Worm (Caenorhabditis elegans) whole organism, late embryonic: ENCODE results near the gene C25F9.8.

Experiments
- F13H6.1 ChIP-seq: sonication (generic microtip); optimal IDR thresholded peaks from 2 replicates; lab custom pipeline; 2016; ENCODE audit warnings: missing genetic modification characterization, missing compliant biosample characterization
- K02D7.2 ChIP-seq: sonication (generic microtip); optimal IDR thresholded peaks from 2 replicates; lab custom pipeline; 2017; ENCODE audit warnings: mild to moderate bottlenecking, missing genetic modification characterization, missing compliant biosample characterization
- Y22D7AL.16 ChIP-seq: sonication (generic microtip); optimal IDR thresholded peaks from 2 replicates; lab custom pipeline; 2016; ENCODE audit warnings: missing genetic modification characterization, missing compliant biosample characterization
- ceh-14 ChIP-seq: sonication (generic microtip); optimal IDR thresholded peaks from 2 replicates; lab custom pipeline; 2016; ENCODE audit warnings: missing genotype, missing genetic modification characterization, missing compliant biosample characterization
- ceh-19 ChIP-seq: fragments of 200-800 bp; sonication (Bioruptor generic); optimal IDR thresholded peaks from 2 replicates; lab custom pipeline; 2018; ENCODE audit warnings: mild to moderate bottlenecking, missing genetic modification characterization, missing compliant biosample characterization
- ceh-30 ChIP-seq: fragments of 150-350 bp; optimal IDR thresholded peaks from 2 replicates; lab custom pipeline; 2014; ENCODE audit warnings: missing biosample characterization, missing genetic modification characterization
- ceh-34 ChIP-seq: sonication (generic microtip); optimal IDR thresholded peaks from 2 replicates; lab custom pipeline; 2016; ENCODE audit warnings: mild to moderate bottlenecking, missing genetic modification characterization, missing compliant biosample characterization
- ceh-45 ChIP-seq: fragments of 200-800 bp; sonication (Bioruptor generic); IDR thresholded peaks from 2 replicates; pipeline ENCODE4 v1.3.6; 2022; ENCODE audit warnings: missing genetic modification reagents, missing genetic modification characterization, missing compliant biosample characterization
- ceh-6 ChIP-seq: fragments of 200-800 bp; sonication (Bioruptor generic); optimal IDR thresholded peaks from 2 replicates; lab custom pipeline; 2018; ENCODE audit warnings: mild to moderate bottlenecking, missing genetic modification characterization, missing compliant biosample characterization
- che-1 ChIP-seq: sonication (generic microtip); optimal IDR thresholded peaks from 2 replicates; lab custom pipeline; 2016; ENCODE audit warnings: mild to moderate bottlenecking, missing genetic modification characterization, missing compliant biosample characterization
- dmd-4 ChIP-seq: sonication (generic microtip); optimal IDR thresholded peaks from 2 replicates; lab custom pipeline; 2016; ENCODE audit warnings: borderline replicate concordance, missing genetic modification characterization, missing compliant biosample characterization
- dve-1 ChIP-seq: sonication (generic microtip); optimal IDR thresholded peaks from 2 replicates; lab custom pipeline; 2017; ENCODE audit warnings: antibody characterized with exemption, mild to moderate bottlenecking, missing genetic modification characterization, missing compliant biosample characterization
- elt-2 ChIP-seq: sonication (generic microtip); optimal IDR thresholded peaks from 2 replicates; lab custom pipeline; 2016; ENCODE audit warnings: missing genetic modification reagents, missing genetic modification characterization, missing compliant biosample characterization
- fax-1 ChIP-seq: sonication (generic microtip); optimal IDR thresholded peaks from 2 replicates; lab custom pipeline; 2016; ENCODE audit warnings: missing genotype, missing genetic modification characterization, missing compliant biosample characterization
- gmeb-2 ChIP-seq: sonication (generic microtip); optimal IDR thresholded peaks from 2 replicates; lab custom pipeline; 2016; ENCODE audit warnings: missing genetic modification characterization, inconsistent platforms, missing compliant biosample characterization
- hlh-15 ChIP-seq: sonication (generic microtip); optimal IDR thresholded peaks from 2 replicates; lab custom pipeline; 2016; ENCODE audit warnings: missing genetic modification characterization, missing compliant biosample characterization
- hlh-30 ChIP-seq: sonication (generic microtip); optimal IDR thresholded peaks from 2 replicates; lab custom pipeline; 2017; ENCODE audit warnings: antibody characterized with exemption, missing genetic modification characterization, missing compliant biosample characterization; ENCODE audit not compliant: insufficient read depth
- hlh-6 ChIP-seq: sonication (generic microtip); optimal IDR thresholded peaks from 2 replicates; lab custom pipeline; 2016; ENCODE audit warnings: missing genotype, missing genetic modification characterization, missing compliant biosample characterization
- lin-11 ChIP-seq: fragments of 200-800 bp; sonication (Bioruptor generic); optimal IDR thresholded peaks from 2 replicates; lab custom pipeline; 2018; ENCODE audit warnings: mild to moderate bottlenecking, missing genetic modification characterization, missing compliant biosample characterization
- madf-2 ChIP-seq: sonication (generic microtip); optimal IDR thresholded peaks from 2 replicates; lab custom pipeline; 2017; ENCODE audit warnings: missing genetic modification characterization, missing compliant biosample characterization
- mec-3 ChIP-seq: sonication (generic microtip); optimal IDR thresholded peaks from 2 replicates; lab custom pipeline; 2016; ENCODE audit warnings: borderline replicate concordance, missing genetic modification characterization, missing compliant biosample characterization
- nhr-232 ChIP-seq: sonication (generic microtip); optimal IDR thresholded peaks from 2 replicates; lab custom pipeline; 2016; ENCODE audit warnings: missing genetic modification characterization, missing compliant biosample characterization
- pag-3 ChIP-seq: sonication (generic microtip); optimal IDR thresholded peaks from 2 replicates; lab custom pipeline; 2016; ENCODE audit warnings: missing compliant biosample characterization, missing genetic modification characterization, borderline replicate concordance
- pat-9 ChIP-seq: fragments of 200-800 bp; sonication (Bioruptor generic); optimal IDR thresholded peaks from 2 replicates; lab custom pipeline; 2018; ENCODE audit warnings: mild to moderate bottlenecking, missing genetic modification characterization, moderate library complexity, missing compliant biosample characterization
- pax-1 ChIP-seq: fragments of 150-350 bp; optimal IDR thresholded peaks from 2 replicates; lab custom pipeline; 2014; ENCODE audit warnings: missing biosample characterization, missing genetic modification characterization
- pha-2 ChIP-seq: sonication (generic microtip); optimal IDR thresholded peaks from 2 replicates; lab custom pipeline; 2017; ENCODE audit warnings: mild to moderate bottlenecking, missing genetic modification characterization, missing compliant biosample characterization
- pha-4 ChIP-seq: fragments of 150-350 bp; optimal IDR thresholded peaks from 2 replicates; lab custom pipeline; 2018; ENCODE audit warnings: missing biosample characterization, missing genetic modification reagents, missing genetic modification characterization
- ref-2 ChIP-seq: sonication (generic microtip); optimal IDR thresholded peaks from 2 replicates; lab custom pipeline; 2016; ENCODE audit warnings: missing genetic modification characterization, missing compliant biosample characterization
- sox-2 ChIP-seq: fragments of 200-800 bp; sonication (Bioruptor generic); IDR thresholded peaks from 2 replicates; pipeline ENCODE4 v1.3.6; 2022; ENCODE audit warnings: missing genetic modification reagents, missing genetic modification characterization, missing compliant biosample characterization
- sox-4 ChIP-seq: sonication (generic microtip); optimal IDR thresholded peaks from 2 replicates; lab custom pipeline; 2017; ENCODE audit warnings: mild to moderate bottlenecking, missing genetic modification characterization, inconsistent platforms, missing compliant biosample characterization
- tbx-2 ChIP-seq: sonication (generic microtip); optimal IDR thresholded peaks from 2 replicates; lab custom pipeline; 2016; ENCODE audit warnings: missing genetic modification characterization, missing compliant biosample characterization
- tbx-7 ChIP-seq: sonication (generic microtip); optimal IDR thresholded peaks from 2 replicates; lab custom pipeline; 2016; ENCODE audit warnings: missing genotype, missing genetic modification characterization, missing compliant biosample characterization
- ttx-3 ChIP-seq: sonication (generic microtip); optimal IDR thresholded peaks from 2 replicates; lab custom pipeline; 2016; ENCODE audit warnings: missing genetic modification reagents, missing genetic modification characterization, missing compliant biosample characterization
- unc-42 ChIP-seq: sonication (generic microtip); optimal IDR thresholded peaks from 2 replicates; lab custom pipeline; 2016; ENCODE audit warnings: missing genotype, missing genetic modification characterization, missing compliant biosample characterization
- unc-55 ChIP-seq: sonication (generic microtip); optimal IDR thresholded peaks from 2 replicates; lab custom pipeline; 2017; ENCODE audit warnings: missing biosample characterization, missing genetic modification reagents, missing genetic modification characterization
- unc-86 ChIP-seq: sonication (generic microtip); optimal IDR thresholded peaks from 2 replicates; lab custom pipeline; 2016; ENCODE audit warnings: missing genetic modification characterization, missing compliant biosample characterization

Gene C25F9.8

DNA sequence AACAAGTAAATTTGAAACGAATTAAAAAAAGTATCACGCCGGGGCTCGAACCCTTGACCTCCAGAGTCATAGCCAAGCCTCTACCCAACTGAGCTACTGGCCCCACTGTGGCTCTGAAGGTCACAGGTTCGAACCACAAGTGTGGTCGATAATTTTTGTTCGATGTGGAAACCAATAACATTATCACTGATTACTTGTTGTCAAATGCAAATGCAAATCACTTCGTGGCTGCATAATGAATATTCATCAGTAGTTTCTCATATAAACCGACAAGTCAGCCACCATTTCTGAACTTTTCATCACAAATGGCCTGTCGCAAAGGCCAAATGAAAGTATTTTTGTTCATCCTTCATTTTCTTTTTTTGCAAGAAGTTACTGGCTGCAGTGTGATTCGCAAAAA is at the start of gene C25F9.8:
Gene C25F9.8, plus strand, starts transcription at position 301 of the 400 bp plus-strand sequence.
- TF ChIP-seq pag-3 (tag; lab: Kevin White, UChicago), result no peak
- TF ChIP-seq mec-3 (tag; lab: Kevin White, UChicago), result no peak
- TF ChIP-seq gmeb-2 (tag; lab: Kevin White, UChicago), result no peak
- no peak for TF ChIP-seq elt-2 (tag; lab: Kevin White, UChicago)
- TF ChIP-seq madf-2, result no peak
- TF ChIP-seq F13H6.1 (tag; lab: Kevin White, UChicago), result no peak
- TF ChIP-seq pax-1 (tag; lab: Kevin White, UChicago), result no peak
- TF ChIP-seq hlh-30 (tag; lab: Kevin White, UChicago), result no peak
- TF ChIP-seq nhr-232 (tag; lab: Kevin White, UChicago), result no peak
- no peak for TF ChIP-seq tbx-7 (tag; lab: Kevin White, UChicago)
- TF ChIP-seq ceh-30, result no peak
- TF ChIP-seq ceh-45 (GFP tag; lab: Robert Waterston, UW), result no peak
- TF ChIP-seq pat-9 (tag; lab: Kevin White, UChicago), result no peak
- no peak for TF ChIP-seq hlh-15 (tag; lab: Kevin White, UChicago)
- no peak for TF ChIP-seq ceh-14 (tag; lab: Kevin White, UChicago)
- TF ChIP-seq, all 69 proteins: peak for 0

DNA sequence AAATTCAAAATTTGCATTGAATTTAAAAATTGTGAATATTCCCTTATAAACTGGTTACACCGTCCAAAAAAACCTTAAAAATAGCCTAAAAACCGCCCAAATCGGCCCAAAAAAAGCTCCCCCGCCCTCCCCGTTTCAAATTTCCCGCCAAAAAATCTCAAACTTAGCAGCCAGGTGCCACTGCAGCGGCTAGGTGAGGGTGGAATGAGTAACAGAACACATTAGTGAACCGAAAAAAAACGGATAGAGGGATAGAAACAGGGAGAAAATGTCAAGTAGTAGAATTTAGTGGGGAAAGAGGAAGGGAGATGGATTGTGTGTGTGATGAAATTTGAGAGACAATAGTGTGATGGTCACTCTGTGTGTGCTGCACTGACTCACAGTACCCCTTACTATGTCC is 42.9 kb upstream of the C25F9.8 start:
- TF ChIP-seq pha-4 (tag; lab: Kevin White, UChicago) (no peak), ttx-3 (no peak), sox-2 (GFP tag; lab: Robert Waterston, UW) (no peak), madf-2 (no peak), Y22D7AL.16 (tag; lab: Kevin White, UChicago) (no peak), ceh-45 (GFP tag; lab: Robert Waterston, UW) (no peak)

DNA sequence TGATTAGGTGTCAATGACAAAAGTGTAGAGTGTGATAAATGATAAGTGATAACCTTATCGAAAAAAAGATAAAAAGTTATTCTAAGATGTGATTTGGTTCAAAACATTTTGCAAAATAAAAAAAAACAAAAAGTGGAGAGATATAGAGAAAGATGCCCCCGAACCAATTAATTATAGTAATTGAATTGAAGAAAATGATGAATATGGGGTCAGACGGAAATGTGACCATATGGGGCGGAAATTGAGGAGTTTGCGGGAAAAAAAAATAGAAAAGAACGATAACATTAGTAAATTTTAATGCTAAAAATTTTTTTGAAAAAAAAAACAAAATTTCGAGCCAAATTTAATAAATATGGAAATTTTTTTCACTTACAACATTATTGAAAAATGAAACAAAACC is 40.3 kb upstream of the C25F9.8 start:
- TF ChIP-seq ceh-6 (GFP tag; lab: Kevin White, UChicago), result no peak
- TF ChIP-seq unc-86 (tag; lab: Kevin White, UChicago), result no peak
- no peak for TF ChIP-seq ref-2 (tag; lab: Kevin White, UChicago)
- no peak for TF ChIP-seq sox-4
- no peak for TF ChIP-seq pag-3 (tag; lab: Kevin White, UChicago)
- no peak for TF ChIP-seq dmd-4 (tag; lab: Kevin White, UChicago)
- no peak for TF ChIP-seq ceh-34
- peak; percentile 54 for TF ChIP-seq unc-42 (tag; lab: Kevin White, UChicago)
- TF ChIP-seq dve-1 (tag; lab: Kevin White, UChicago), result no peak
- no peak for TF ChIP-seq lin-11 (tag; lab: Kevin White, UChicago)
- no peak for TF ChIP-seq unc-55 (GFP tag; lab: Kevin White, UChicago)
- no peak for TF ChIP-seq tbx-7 (tag; lab: Kevin White, UChicago)
- no peak for TF ChIP-seq hlh-6
- peak; percentile 56 for TF ChIP-seq elt-2 (tag; lab: Kevin White, UChicago)

ce11 chrV:19355219-19355618 is 39.6 kb upstream of the C25F9.8 start:
- TF ChIP-seq pha-2 (tag; lab: Kevin White, UChicago), result no peak
- no peak for TF ChIP-seq ceh-19 (GFP tag; lab: Kevin White, UChicago)

DNA sequence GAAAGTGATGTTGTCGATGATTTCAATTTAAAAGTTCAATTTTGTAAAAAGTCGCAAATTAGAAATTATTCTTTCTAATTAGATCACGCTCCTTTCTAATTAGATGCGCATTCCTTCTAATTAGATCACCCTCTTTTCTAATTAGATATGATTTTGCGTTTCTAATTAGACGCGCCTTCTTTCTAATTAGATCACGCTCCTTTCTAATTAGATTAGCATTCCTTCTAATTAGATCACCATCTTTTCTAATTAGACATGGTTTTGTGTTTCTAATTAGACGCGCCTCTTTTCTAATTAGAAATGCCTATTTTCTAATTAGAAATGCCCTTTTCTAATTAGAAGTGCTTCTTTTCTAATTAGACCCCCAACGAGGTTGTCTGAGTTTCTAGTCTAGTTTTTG is 38.1 kb upstream of the C25F9.8 start:
- no peak for TF ChIP-seq pat-9 (tag; lab: Kevin White, UChicago)
- no peak for TF ChIP-seq mec-3 (tag; lab: Kevin White, UChicago)
- TF ChIP-seq ceh-14 (tag; lab: Kevin White, UChicago), result peak; percentile 28
- no peak for TF ChIP-seq fax-1 (tag; lab: Kevin White, UChicago)
- no peak for TF ChIP-seq K02D7.2
- peak; percentile 56 for TF ChIP-seq unc-42 (tag; lab: Kevin White, UChicago)
- TF ChIP-seq tbx-2 (tag; lab: Kevin White, UChicago), result no peak
- no peak for TF ChIP-seq che-1 (tag; lab: Kevin White, UChicago)
- TF ChIP-seq hlh-15 (tag; lab: Kevin White, UChicago), result no peak
- TF ChIP-seq hlh-30 (tag; lab: Kevin White, UChicago), result no peak
